Worm (Caenorhabditis elegans) whole organism, L1 larva: ENCODE measurements around the gene srbc-75.

Source experiments
- ceh-90 ChIP-seq: sonication (generic microtip); optimal IDR thresholded peaks from 2 replicates; lab custom pipeline; 2016; ENCODE audit warnings: missing genetic modification characterization, missing compliant biosample characterization
- nhr-71 ChIP-seq: sonication (generic microtip); optimal IDR thresholded peaks from 2 replicates; lab custom pipeline; 2016; ENCODE audit warnings: mild to moderate bottlenecking, missing genetic modification characterization, moderate library complexity, missing compliant biosample characterization
- pax-3 ChIP-seq: fragments of 200-800 bp; sonication (Bioruptor generic); optimal IDR thresholded peaks from 2 replicates; lab custom pipeline; 2018; ENCODE audit warnings: mild to moderate bottlenecking, missing genetic modification characterization, moderate library complexity, missing compliant biosample characterization

Gene srbc-75

DNA sequence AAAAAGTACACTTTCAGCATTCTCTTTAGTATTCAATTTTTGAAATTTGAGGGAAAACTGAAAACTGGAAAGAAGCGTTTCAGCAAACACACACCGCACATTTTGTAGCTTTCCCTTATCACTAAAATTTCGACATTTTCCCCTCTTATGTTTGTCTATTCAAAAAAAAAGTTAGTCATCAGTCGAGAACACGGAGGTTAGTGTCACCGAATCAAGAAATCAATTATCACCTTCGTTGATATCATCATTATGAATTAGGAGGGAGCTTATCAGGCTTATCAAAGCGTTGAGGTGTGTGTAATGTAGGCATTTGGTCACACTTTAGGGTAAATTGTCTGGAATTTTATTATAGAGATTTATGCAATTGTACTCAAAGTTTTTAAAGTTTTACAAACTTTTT is 45.0 kb downstream of the srbc-75 start, which contains the start of gene cpr-3 (continued):
- TF ChIP-seq nhr-71 (tag; lab: Kevin White, UChicago): peak; percentile 30

DNA sequence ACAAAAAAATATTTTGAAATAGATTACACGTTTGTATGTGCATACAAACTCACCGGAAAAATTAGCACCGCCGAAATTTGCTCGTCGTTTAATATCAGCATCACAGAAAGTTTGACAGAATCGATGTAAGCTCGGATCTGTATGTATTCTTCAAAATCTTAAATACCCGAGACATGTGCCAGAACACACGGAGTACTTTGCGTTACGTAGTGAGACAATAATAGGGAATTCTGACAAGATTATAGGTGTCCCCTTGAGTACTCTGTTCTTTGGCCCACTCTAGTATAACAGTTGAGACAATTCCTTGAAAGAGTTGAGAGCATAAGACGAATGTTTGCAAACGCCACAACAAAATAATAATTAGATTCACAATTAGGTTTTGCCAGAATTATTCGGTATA is 50.0 kb downstream of the srbc-75 start, which contains the start of gene srx-48:
Gene srx-48 (minus strand): TSS at position 101 of the 400 bp plus-strand sequence.
- TF ChIP-seq ceh-90 (tag; lab: Kevin White, UChicago) (no peak), pax-3 (tag; lab: Kevin White, UChicago) (peak; percentile 67)
